Fruit fly (Drosophila melanogaster): ENCODE measurements around the gene CG44002.

DNA sequence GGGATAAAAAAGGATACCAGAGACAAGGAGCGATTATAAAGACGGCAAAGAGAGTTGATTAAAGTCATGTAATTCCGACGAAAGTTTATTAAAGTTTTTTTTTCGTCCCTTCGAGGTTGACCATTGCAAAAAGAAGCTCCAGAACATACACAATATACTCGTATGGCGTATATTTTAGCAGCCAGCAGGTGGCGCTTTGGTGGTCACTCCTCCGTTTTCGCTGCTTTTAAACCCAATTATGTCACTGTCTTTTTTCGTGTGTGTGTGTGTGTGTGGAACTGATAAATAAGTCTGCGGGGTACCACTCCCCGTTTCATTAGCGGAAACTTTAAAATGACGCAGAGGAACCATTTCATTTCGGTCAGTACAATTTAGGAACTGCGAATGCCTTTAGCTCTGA is 8.8 kb upstream of the CG44002 start:
- TF ChIP-seq rn (GFP tag; IDR thresholded peaks at IDR 0.05): no peak
- TF ChIP-seq gl (tag; optimal IDR thresholded peaks at IDR 0.05): no peak
- TF ChIP-seq Pif1A (GFP tag; optimal IDR thresholded peaks at IDR 0.05): no peak
- TF ChIP-seq D1 (tag; optimal IDR thresholded peaks at IDR 0.05): no peak
- no peak for TF ChIP-seq CG17806 (tag; optimal IDR thresholded peaks at IDR 0.05)
- TF ChIP-seq CG32121 (GFP tag; IDR thresholded peaks at IDR 0.05): no peak
- no peak for TF ChIP-seq CG34367 (tag; optimal IDR thresholded peaks at IDR 0.05)

Data from whole organism, pupa.